Worm (Caenorhabditis elegans) whole organism, L3 larva: ENCODE measurements around the gene K08F9.4.
"Not testable (repeated sequence)": the region's sequence is repeated elsewhere in the genome, so short reads cannot be mapped to it uniquely, and the experiment has no call there.

Source experiments
- aly-2 ChIP-seq: fragments of 150-350 bp; optimal IDR thresholded peaks from 2 replicates; lab custom pipeline; 2014; ENCODE audit warnings: missing biosample characterization, missing genetic modification characterization
- ama-1 ChIP-seq: fragments of 150-350 bp; optimal IDR thresholded peaks from 2 replicates; lab custom pipeline; 2018
- elt-3 ChIP-seq, 3 experiments: fragments of 150-350 bp in 1 of 3; sonication (generic microtip) in 2 of 3; optimal IDR thresholded peaks; 2 replicates in 2 of 3; 4 replicates in 1 of 3; lab custom pipeline; 2014 to 2017; ENCODE audit warnings: missing biosample characterization in 3 of 3, missing genetic modification characterization in 3 of 3
- nhr-237 ChIP-seq: fragments of 150-350 bp; optimal IDR thresholded peaks from 2 replicates; lab custom pipeline; 2014; ENCODE audit warnings: missing biosample characterization, missing genetic modification characterization
- nhr-28 ChIP-seq: fragments of 150-350 bp; optimal IDR thresholded peaks from 2 replicates; lab custom pipeline; 2014; ENCODE audit warnings: missing biosample characterization, missing genetic modification characterization
- tbx-2 ChIP-seq: sonication (generic microtip); optimal IDR thresholded peaks from 2 replicates; lab custom pipeline; 2016; ENCODE audit warnings: mild to moderate bottlenecking, missing genetic modification characterization, missing compliant biosample characterization

ce11 chrV:15125162-15125561 lies 18.7 kb upstream of the K08F9.4 start, which contains the start of gene ugt-30:
- not testable (repeated sequence) for TF ChIP-seq nhr-28 (tag; lab: Kevin White, UChicago); ama-1 (lab: Kevin White, UChicago); elt-3 (tag; optimal IDR thresholded peaks at IDR 0.05; lab: Kevin White, UChicago); nhr-237; tbx-2 (tag; lab: Kevin White, UChicago); aly-2 (tag; lab: Kevin White, UChicago)
